Fruit fly (Drosophila melanogaster) whole organism, embryonic: ENCODE data around the gene CG15429.

Source experiments
- CG10267 ChIP-seq: fragments of 200-800 bp; sonication (Bioruptor generic); optimal IDR thresholded peaks from 2 replicates; lab custom pipeline; 2018; ENCODE audit warnings: missing biosample characterization, mild to moderate bottlenecking, missing genetic modification characterization, moderate library complexity
- CG11247 ChIP-seq: fragments of 200-800 bp; sonication (Bioruptor generic); IDR thresholded peaks from 2 replicates; pipeline ENCODE4 v1.3.6; 2022; ENCODE audit warnings: missing biosample characterization, missing genetic modification characterization
- CG15479 ChIP-seq: fragments of 200-800 bp; sonication (Bioruptor generic); optimal IDR thresholded peaks from 3 replicates; lab custom pipeline; 2019; ENCODE audit warnings: missing biosample characterization, mild to moderate bottlenecking, missing genetic modification characterization, moderate library complexity
- CG15696 ChIP-seq: fragments of 200-800 bp; sonication (Bioruptor generic); optimal IDR thresholded peaks from 2 replicates; lab custom pipeline; 2019; ENCODE audit warnings: missing biosample characterization, mild to moderate bottlenecking, missing genetic modification characterization, moderate library complexity
- CG17802 ChIP-seq: fragments of 200-800 bp; sonication (Bioruptor generic); optimal IDR thresholded peaks from 2 replicates; lab custom pipeline; 2018; ENCODE audit warnings: missing biosample characterization, mild to moderate bottlenecking, missing genetic modification characterization, moderate library complexity
- CG3163 ChIP-seq: fragments of 200-800 bp; sonication (Bioruptor generic); optimal IDR thresholded peaks from 3 replicates; lab custom pipeline; 2016; ENCODE audit warnings: missing biosample characterization, missing genetic modification characterization
- CG3407 ChIP-seq: fragments of 200-800 bp; sonication (Bioruptor generic); optimal IDR thresholded peaks from 2 replicates; lab custom pipeline; 2018; ENCODE audit warnings: missing biosample characterization, mild to moderate bottlenecking, missing genetic modification characterization
- CG4404 ChIP-seq: fragments of 200-800 bp; sonication (Bioruptor generic); IDR thresholded peaks from 2 replicates; pipeline ENCODE4 v1.3.6; 2022; ENCODE audit warnings: missing biosample characterization, missing genetic modification characterization
- CG4730 ChIP-seq: fragments of 200-800 bp; sonication (Bioruptor generic); IDR thresholded peaks from 2 replicates; pipeline ENCODE4 v1.3.6; 2022; ENCODE audit warnings: missing biosample characterization, missing genetic modification characterization
- CG7271 ChIP-seq: fragments of 200-800 bp; sonication (Bioruptor generic); optimal IDR thresholded peaks from 2 replicates; lab custom pipeline; 2018; ENCODE audit warnings: missing biosample characterization, mild to moderate bottlenecking, missing genetic modification characterization, moderate library complexity
- CG7928 ChIP-seq: fragments of 200-800 bp; sonication (Bioruptor generic); optimal IDR thresholded peaks from 2 replicates; lab custom pipeline; 2017; ENCODE audit warnings: missing biosample characterization, mild to moderate bottlenecking, missing genetic modification characterization
- CG9932 ChIP-seq: fragments of 200-800 bp; sonication (Bioruptor generic); IDR thresholded peaks from 2 replicates; pipeline ENCODE4 v1.3.6; 2022; ENCODE audit warnings: missing biosample characterization, missing genetic modification characterization
- Camta ChIP-seq: fragments of 200-800 bp; sonication (Bioruptor generic); optimal IDR thresholded peaks from 2 replicates; lab custom pipeline; 2016; ENCODE audit warnings: missing biosample characterization, missing genetic modification characterization
- CoRest ChIP-seq: fragments of 200-800 bp; sonication (Bioruptor generic); optimal IDR thresholded peaks from 3 replicates; lab custom pipeline; 2018; ENCODE audit warnings: missing biosample characterization, mild to moderate bottlenecking, missing genetic modification characterization, moderate library complexity
- D19A ChIP-seq: fragments of 200-800 bp; optimal IDR thresholded peaks from 3 replicates; lab custom pipeline; 2019; ENCODE audit warnings: missing biosample characterization, mild to moderate bottlenecking, missing genetic modification characterization, moderate library complexity
- Doc3 ChIP-seq: fragments of 200-800 bp; sonication (Bioruptor generic); IDR thresholded peaks from 3 replicates; pipeline ENCODE4 v1.3.6; 2022; ENCODE audit warnings: missing biosample characterization, missing genetic modification characterization; ENCODE audit not compliant: partially characterized antibody
- Drgx ChIP-seq: fragments of 200-800 bp; sonication (Bioruptor generic); IDR thresholded peaks from 2 replicates; pipeline ENCODE4 v1.3.6; 2022; ENCODE audit warnings: missing biosample characterization, missing genetic modification characterization
- Eip74EF ChIP-seq, 2 experiments: fragments of 200-800 bp in 1 of 2; fragments of >200 bp in 1 of 2; sonication (Bioruptor generic) in 1 of 2; optimal IDR thresholded peaks; 2 replicates each; lab custom pipeline; 2017 to 2019; ENCODE audit warnings: missing biosample characterization in 2 of 2, missing genetic modification characterization in 2 of 2, mild to moderate bottlenecking in 1 of 2, moderate library complexity in 1 of 2
- GATAe ChIP-seq: fragments of 200-800 bp; sonication (Bioruptor generic); conservative IDR thresholded peaks from 2 replicates; pipeline ENCODE4 v1.3.6; 2022; ENCODE audit warnings: missing biosample characterization, missing genetic modification characterization
- Hand ChIP-seq: fragments of 200-800 bp; sonication (Bioruptor generic); optimal IDR thresholded peaks from 2 replicates; lab custom pipeline; 2017; ENCODE audit warnings: mild to moderate bottlenecking, missing biosample characterization, missing genetic modification reagents, missing genetic modification characterization
- Hey ChIP-seq: fragments of 200-800 bp; sonication (Bioruptor generic); optimal IDR thresholded peaks from 3 replicates; lab custom pipeline; 2018; ENCODE audit warnings: missing biosample characterization, mild to moderate bottlenecking, missing genetic modification characterization
- Hr78 ChIP-seq, 2 experiments: fragments of 200-800 bp in 1 of 2; fragments of >200 bp in 1 of 2; sonication (Bioruptor generic) in 1 of 2; optimal IDR thresholded peaks; 2 replicates each; lab custom pipeline; 2017 to 2019; ENCODE audit warnings: missing biosample characterization in 2 of 2, missing genetic modification characterization in 2 of 2, mild to moderate bottlenecking in 1 of 2, moderate library complexity in 1 of 2
- Oli ChIP-seq: fragments of 200-800 bp; sonication (Bioruptor generic); optimal IDR thresholded peaks from 2 replicates; lab custom pipeline; 2018; ENCODE audit warnings: missing biosample characterization, mild to moderate bottlenecking, missing genetic modification characterization, moderate library complexity
- Pdp1 ChIP-seq, 2 experiments: fragments of 200-800 bp; sonication (Bioruptor generic); optimal IDR thresholded peaks; 3 replicates each; lab custom pipeline; 2016; ENCODE audit warnings: missing biosample characterization in 2 of 2, missing genetic modification characterization in 2 of 2, mild to moderate bottlenecking in 1 of 2, moderate library complexity in 1 of 2
- ap ChIP-seq: fragments of 200-800 bp; sonication (Bioruptor generic); IDR thresholded peaks from 2 replicates; pipeline ENCODE4 v1.3.6; 2022; ENCODE audit warnings: missing biosample characterization, missing genetic modification characterization
- br ChIP-seq: fragments of >200 bp; optimal IDR thresholded peaks from 2 replicates; lab custom pipeline; 2017
- chif ChIP-seq, 2 experiments: fragments of 200-800 bp; sonication (Bioruptor generic); optimal IDR thresholded peaks; 3 replicates each; lab custom pipeline; 2016; ENCODE audit warnings: missing biosample characterization in 2 of 2, missing genetic modification characterization in 2 of 2
- cwo ChIP-seq: fragments of 200-800 bp; sonication (Bioruptor generic); optimal IDR thresholded peaks from 3 replicates; lab custom pipeline; 2017; ENCODE audit warnings: missing biosample characterization, missing genetic modification characterization, mild to moderate bottlenecking, moderate library complexity, missing genetic modification reagents
- dmrt99B ChIP-seq: fragments of 200-800 bp; sonication (Bioruptor generic); optimal IDR thresholded peaks from 2 replicates; lab custom pipeline; 2018; ENCODE audit warnings: missing biosample characterization, mild to moderate bottlenecking, missing genetic modification characterization, moderate library complexity
- dpn ChIP-seq, 2 experiments: fragments of 200-800 bp; sonication (Bioruptor generic); optimal IDR thresholded peaks; 3 replicates each; lab custom pipeline; 2016; ENCODE audit warnings: missing biosample characterization in 2 of 2, missing genetic modification characterization in 2 of 2
- gem ChIP-seq: fragments of 200-800 bp; sonication (Bioruptor generic); optimal IDR thresholded peaks from 2 replicates; lab custom pipeline; 2019; ENCODE audit warnings: missing biosample characterization, mild to moderate bottlenecking, missing genetic modification characterization, moderate library complexity
- grn ChIP-seq: fragments of 200-800 bp; sonication (Bioruptor generic); optimal IDR thresholded peaks from 3 replicates; lab custom pipeline; 2017; ENCODE audit warnings: missing biosample characterization, missing genetic modification characterization
- lola ChIP-seq, 3 experiments: fragments of >200 bp in 2 of 3; fragments of 200-800 bp in 1 of 3; sonication (Bioruptor generic) in 1 of 3; optimal IDR thresholded peaks; 2 replicates each; lab custom pipeline; 2017 to 2019; ENCODE audit warnings: missing biosample characterization in 3 of 3, missing genetic modification characterization in 3 of 3, mild to moderate bottlenecking in 1 of 3, moderate library complexity in 1 of 3
- lov ChIP-seq, 2 experiments: fragments of 200-800 bp in 1 of 2; fragments of >200 bp in 1 of 2; sonication (Bioruptor generic) in 1 of 2; IDR thresholded peaks in 1 of 2; optimal IDR thresholded peaks in 1 of 2; 2 replicates in 1 of 2; 3 replicates in 1 of 2; pipeline versions ENCODE4 v1.3.6 to Lab custom; 2017 to 2022; ENCODE audit warnings: missing biosample characterization in 1 of 2, missing genetic modification characterization in 1 of 2
- mld ChIP-seq: fragments of 200-800 bp; sonication (Bioruptor generic); IDR thresholded peaks from 3 replicates; pipeline ENCODE4 v1.3.6; 2022; ENCODE audit warnings: missing biosample characterization, missing genetic modification characterization; ENCODE audit not compliant: partially characterized antibody
- onecut ChIP-seq: fragments of 200-800 bp; sonication (Bioruptor generic); IDR thresholded peaks from 2 replicates; pipeline ENCODE4 v1.3.6; 2022; ENCODE audit warnings: missing biosample characterization, missing genetic modification characterization
- prd ChIP-seq, 3 experiments: fragments of >200 bp in 2 of 3; fragments of 200-800 bp in 1 of 3; sonication (Bioruptor generic) in 1 of 3; optimal IDR thresholded peaks in 2 of 3; IDR thresholded peaks in 1 of 3; 2 replicates in 2 of 3; 3 replicates in 1 of 3; pipeline versions ENCODE4 v1.3.6 to Lab custom; 2017 to 2022; ENCODE audit warnings: missing biosample characterization in 1 of 3, missing genetic modification characterization in 1 of 3
- sd ChIP-seq: fragments of 200-800 bp; sonication (Bioruptor generic); optimal IDR thresholded peaks from 3 replicates; lab custom pipeline; 2018; ENCODE audit warnings: missing biosample characterization, mild to moderate bottlenecking, missing genetic modification characterization, moderate library complexity
- sima ChIP-seq: fragments of 200-800 bp; sonication (Bioruptor generic); optimal IDR thresholded peaks from 2 replicates; lab custom pipeline; 2016; ENCODE audit warnings: missing biosample characterization, missing genetic modification characterization
- slou ChIP-seq: fragments of 200-800 bp; sonication (Bioruptor generic); optimal IDR thresholded peaks from 3 replicates; lab custom pipeline; 2016; ENCODE audit warnings: missing biosample characterization, missing genetic modification characterization
- slp2 ChIP-seq: fragments of 200-800 bp; sonication (Bioruptor generic); optimal IDR thresholded peaks from 2 replicates; lab custom pipeline; 2016; ENCODE audit warnings: missing biosample characterization, missing genetic modification characterization
- sqz ChIP-seq: fragments of 200-800 bp; sonication (Bioruptor generic); optimal IDR thresholded peaks from 3 replicates; lab custom pipeline; 2018; ENCODE audit warnings: missing biosample characterization, mild to moderate bottlenecking, missing genetic modification characterization
- tio ChIP-seq: fragments of 200-800 bp; sonication (Bioruptor generic); optimal IDR thresholded peaks from 2 replicates; lab custom pipeline; 2017; ENCODE audit warnings: missing biosample characterization, missing genetic modification characterization, inconsistent platforms
- twi ChIP-seq: fragments of 200-800 bp; optimal IDR thresholded peaks from 2 replicates; lab custom pipeline; 2019; ENCODE audit warnings: missing biosample characterization, mild to moderate bottlenecking, missing genetic modification characterization, moderate library complexity
- tx ChIP-seq: fragments of 200-800 bp; sonication (Bioruptor generic); optimal IDR thresholded peaks from 2 replicates; lab custom pipeline; 2016; ENCODE audit warnings: missing biosample characterization, missing genetic modification characterization
- wdn ChIP-seq: fragments of 200-800 bp; sonication (Bioruptor generic); IDR thresholded peaks from 2 replicates; pipeline ENCODE4 v1.3.6; 2022; ENCODE audit warnings: missing biosample characterization, missing genetic modification characterization
- wek ChIP-seq: fragments of 200-800 bp; sonication (Bioruptor generic); optimal IDR thresholded peaks from 3 replicates; lab custom pipeline; 2018; ENCODE audit warnings: missing biosample characterization, mild to moderate bottlenecking, missing genetic modification characterization, moderate library complexity
- zfh1 ChIP-seq: fragments of 200-800 bp; sonication (Bioruptor generic); IDR thresholded peaks from 3 replicates; pipeline ENCODE4 v1.3.6; 2022; ENCODE audit warnings: missing biosample characterization, missing genetic modification characterization

The CG15429 gene

DNA sequence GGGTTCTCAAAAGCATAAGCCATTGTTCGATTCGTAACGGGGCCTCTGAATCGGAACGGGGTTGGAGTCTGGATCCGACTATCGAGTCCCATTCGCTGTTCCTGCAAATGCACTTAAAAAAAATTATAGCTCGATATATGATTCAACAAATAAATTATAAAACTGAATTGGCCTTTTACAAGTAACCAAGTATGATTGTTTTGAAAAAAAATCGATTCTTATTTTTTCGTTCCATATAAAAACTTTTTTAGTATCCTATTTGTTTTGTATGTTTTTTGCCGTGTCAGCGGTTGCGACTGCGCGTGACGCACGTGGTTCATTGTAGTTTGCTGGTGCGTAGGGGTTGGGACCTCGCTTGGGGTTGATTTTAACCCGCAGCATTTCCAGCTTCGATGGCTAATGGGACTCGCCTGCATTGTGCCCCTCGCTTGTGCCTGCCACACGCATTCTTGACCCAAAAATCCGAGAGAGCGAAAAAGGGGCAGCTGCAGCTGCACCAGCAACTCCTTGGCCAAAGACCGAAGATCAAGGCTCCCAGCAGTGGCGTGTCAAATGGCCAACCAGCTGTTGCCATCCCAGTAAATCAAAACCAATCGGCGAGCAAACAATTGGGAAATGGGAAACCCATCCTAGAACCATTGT is 2.0 kb upstream of the CG15429 start (continued):
- TF ChIP-seq Camta (GFP tag; lab: Kevin White, UChicago) (peak; percentile 68), zfh1 (GFP tag; lab: Robert Waterston, UW) (peak; percentile 91), CG10267 (tag; lab: Kevin White, UChicago) (peak; percentile 88), twi (peak; percentile 80), CG7928 (GFP tag; lab: Kevin White, UChicago) (no peak), CG7271 (tag; lab: Kevin White, UChicago) (no peak), dmrt99B (tag; lab: Kevin White, UChicago) (peak; percentile 53), Eip74EF (GFP tag; optimal IDR thresholded peaks at IDR 0.05; lab: Kevin White, UChicago) (no peak), mld (GFP tag; lab: Robert Waterston, UW) (no peak), lola (GFP tag; optimal IDR thresholded peaks at IDR 0.05; lab: Kevin White, UChicago) (peak in 1 of 3 experiments; percentile 91), CG4404 (GFP tag; lab: Robert Waterston, UW) (peak; percentile 94), CG3163 (GFP tag; lab: Kevin White, UChicago) (peak; percentile 6), CG4730 (GFP tag; lab: Robert Waterston, UW) (peak; percentile 49; the same call in 1 of the 2 replicates), prd (optimal IDR thresholded peaks at IDR 0.05; lab: Kevin White, UChicago) (no peak), prd (GFP tag; IDR thresholded peaks at IDR 0.05; lab: Robert Waterston, UW) (peak; percentile 79), gem (tag; lab: Kevin White, UChicago) (peak; percentile 87), slou (GFP tag; lab: Kevin White, UChicago) (no peak), CG15696 (tag; lab: Kevin White, UChicago) (peak; percentile 98), CG3407 (peak; percentile 44), CG9932 (GFP tag; lab: Robert Waterston, UW) (no peak), D19A (tag; lab: Kevin White, UChicago) (peak; percentile 77), Oli (peak; percentile 52), br (lab: Kevin White, UChicago) (no peak), Doc3 (GFP tag; lab: Robert Waterston, UW) (no peak), CG17802 (tag; lab: Kevin White, UChicago) (peak; percentile 14), tx (no peak)
- TF ChIP-seq, all 482 proteins: peak for 228

DNA sequence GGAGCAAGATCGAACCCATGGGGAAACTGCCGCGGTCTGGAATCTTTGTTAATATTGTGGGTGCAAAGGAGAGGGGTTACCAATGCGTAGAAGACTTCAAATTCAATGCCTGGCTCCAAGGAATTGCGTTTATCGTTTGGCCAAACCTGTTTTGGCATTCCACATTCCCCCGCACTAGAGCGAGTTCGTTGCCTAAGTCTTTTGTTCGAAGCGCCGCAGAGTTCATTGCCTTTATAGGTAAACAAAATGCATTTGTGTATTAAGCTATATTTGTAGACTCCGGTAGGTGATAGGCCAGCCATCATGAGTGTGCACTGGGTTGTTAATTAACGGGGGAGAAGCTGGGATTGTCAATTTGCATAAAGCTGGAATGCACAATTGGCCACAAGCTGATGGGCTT is 2.3 kb downstream of the CG15429 start:
- TF ChIP-seq CoRest (tag; lab: Kevin White, UChicago) (no peak), Drgx (GFP tag; lab: Robert Waterston, UW) (0 out of 2 replicates have a peak, but pooled peaks have one; percentile 33), Hey (tag; lab: Kevin White, UChicago) (no peak), grn (no peak), lov (optimal IDR thresholded peaks at IDR 0.05; lab: Kevin White, UChicago) (no peak), lov (GFP tag; IDR thresholded peaks at IDR 0.05; lab: Robert Waterston, UW) (no peak), GATAe (GFP tag; lab: Robert Waterston, UW) (no peak), dpn (GFP tag; optimal IDR thresholded peaks at IDR 0.05; lab: Kevin White, UChicago) (no peak), tio (GFP tag; lab: Kevin White, UChicago) (no peak), slp2 (GFP tag; lab: Kevin White, UChicago) (no peak), Hr78 (GFP tag; optimal IDR thresholded peaks at IDR 0.05; lab: Kevin White, UChicago) (no peak), ap (no peak), wek (GFP tag; lab: Kevin White, UChicago) (no peak), CG15479 (GFP tag; lab: Kevin White, UChicago) (no peak), CG11247 (GFP tag; lab: Robert Waterston, UW) (no peak), sqz (GFP tag; lab: Kevin White, UChicago) (no peak), Hand (GFP tag; lab: Kevin White, UChicago) (no peak), onecut (no peak), cwo (GFP tag; lab: Kevin White, UChicago) (no peak), wdn (GFP tag; lab: Robert Waterston, UW) (no peak), sima (no peak), sd (tag; lab: Kevin White, UChicago) (peak; percentile 36), chif (GFP tag; optimal IDR thresholded peaks at IDR 0.05; lab: Kevin White, UChicago) (no peak), Pdp1 (GFP tag; optimal IDR thresholded peaks at IDR 0.05; lab: Kevin White, UChicago) (peak in 1 of 2 experiments; percentile 14)
